Worm (Caenorhabditis elegans): Measurements from ENCODE around the gene ndub-8.

ce11 chrII:13872191-13872889, at the start of gene ndub-8, which contains the start of gene cup-14:
- TF ChIP-seq ref-1 (GFP tag; conservative IDR thresholded peaks at IDR 0.05) (no peak), med-1 (GFP tag; optimal IDR thresholded peaks at IDR 0.05; ENCODE audit: insufficient read depth) (no peak), flt-1 (GFP tag; IDR thresholded peaks at IDR 0.05) (no peak), cog-1 (tag; optimal IDR thresholded peaks at IDR 0.05) (no peak), ztf-23 (GFP tag; IDR thresholded peaks at IDR 0.05) (no peak), tab-1 (GFP tag; IDR thresholded peaks at IDR 0.05) (no peak), ztf-29 (GFP tag; IDR thresholded peaks at IDR 0.05) (no peak), T22C8.4 (GFP tag; IDR thresholded peaks at IDR 0.05) (peak; percentile 56; the same call in 1 of the 2 replicates)
